Fruit fly (Drosophila melanogaster): Measurements from ENCODE around the gene CG13308.
A peak's percentile ranks its signal among the peaks of the same experiment; 100 is the strongest.

CG13308 gene

DNA sequence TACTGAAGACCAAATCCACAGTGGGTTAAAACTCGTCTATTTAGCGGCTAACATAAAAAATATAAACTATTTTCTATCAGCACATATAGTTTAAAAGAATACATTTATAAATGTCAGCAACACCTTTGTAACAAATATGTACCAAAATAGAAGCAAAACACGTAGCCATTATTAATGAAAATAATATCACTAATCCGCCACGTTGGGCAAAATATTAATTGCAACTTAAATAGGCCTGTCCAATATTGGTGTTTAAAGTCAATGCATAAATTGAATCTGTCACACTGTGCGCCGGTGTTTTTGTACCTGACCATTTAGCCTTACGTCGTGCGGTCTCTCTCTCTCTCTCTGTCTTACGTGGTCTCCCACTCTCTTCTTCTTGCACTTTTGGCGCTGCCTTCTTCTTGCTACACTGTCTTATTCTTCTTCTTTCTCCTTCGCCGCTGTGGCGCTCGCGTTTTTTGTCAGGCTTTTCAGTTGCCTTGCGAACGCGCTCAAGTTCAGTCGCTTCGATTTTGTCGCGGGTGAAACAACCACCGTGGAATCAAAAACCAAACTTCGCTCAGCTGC is 42.3 kb upstream of the CG13308 start (continued):
- peak; percentile 94 for TF ChIP-seq spab (GFP tag; optimal IDR thresholded peaks at IDR 0.05)
- peak; percentile 99 for TF ChIP-seq Hr39 (GFP tag; optimal IDR thresholded peaks at IDR 0.05)
- peak; percentile 96 for TF ChIP-seq CG6854 (GFP tag; optimal IDR thresholded peaks at IDR 0.05)
- peak; percentile 97 for TF ChIP-seq net (GFP tag; optimal IDR thresholded peaks at IDR 0.05)
- peak; percentile 96 for TF ChIP-seq achi (GFP tag; optimal IDR thresholded peaks at IDR 0.05)
- TF ChIP-seq CG7368 (GFP tag; optimal IDR thresholded peaks at IDR 0.05), result peak; percentile 97
- peak; percentile 72 for TF ChIP-seq fkh (GFP tag; optimal IDR thresholded peaks at IDR 0.05)
- TF ChIP-seq eg (GFP tag; IDR thresholded peaks at IDR 0.05), result peak; percentile 96
- TF ChIP-seq Gug (GFP tag; IDR thresholded peaks at IDR 0.05), result peak; percentile 97
- TF ChIP-seq lz (GFP tag; optimal IDR thresholded peaks at IDR 0.05), result peak; percentile 99
- TF ChIP-seq CG9139 (GFP tag; optimal IDR thresholded peaks at IDR 0.05), result peak; percentile 80
- TF ChIP-seq CG11294 (GFP tag; IDR thresholded peaks at IDR 0.05), result peak; percentile 95
- peak; percentile 98 for TF ChIP-seq CG6808 (GFP tag; optimal IDR thresholded peaks at IDR 0.05)
- TF ChIP-seq Blimp-1 (GFP tag; optimal IDR thresholded peaks at IDR 0.05), result peak; percentile 94
- TF ChIP-seq CG15336 (GFP tag; IDR thresholded peaks at IDR 0.05), result peak; percentile 94
- TF ChIP-seq Lpt (GFP tag; optimal IDR thresholded peaks at IDR 0.05), result peak; percentile 87
- peak; percentile 99 for TF ChIP-seq Met (GFP tag; optimal IDR thresholded peaks at IDR 0.05)
- TF ChIP-seq CG4318 (GFP tag; optimal IDR thresholded peaks at IDR 0.05), result peak; percentile 95
- TF ChIP-seq CG3032 (tag; optimal IDR thresholded peaks at IDR 0.05), result peak; percentile 99
- TF ChIP-seq acj6 (GFP tag; optimal IDR thresholded peaks at IDR 0.05), result peak; percentile 99
- TF ChIP-seq svp (GFP tag), result peak; percentile 99
- peak; percentile 99 for TF ChIP-seq Smox (GFP tag; optimal IDR thresholded peaks at IDR 0.05)
- peak; percentile 88 for TF ChIP-seq CG16779 (tag; optimal IDR thresholded peaks at IDR 0.05)
- TF ChIP-seq CG10669 (GFP tag; optimal IDR thresholded peaks at IDR 0.05), result peak; percentile 93
- peak; percentile 94 to 98 for TF ChIP-seq ss (GFP tag; optimal IDR thresholded peaks at IDR 0.05)
- TF ChIP-seq CG3919 (GFP tag; optimal IDR thresholded peaks at IDR 0.05), result peak; percentile 94
- peak; percentile 99 for TF ChIP-seq CG31627 (GFP tag; optimal IDR thresholded peaks at IDR 0.05)
- peak; percentile 94 for TF ChIP-seq CG6163 (GFP tag; IDR thresholded peaks at IDR 0.05)
- peak; percentile 95 for TF ChIP-seq CG8119 (GFP tag; IDR thresholded peaks at IDR 0.05)
- TF ChIP-seq CG6792 (GFP tag; optimal IDR thresholded peaks at IDR 0.05), result peak; percentile 98
- peak; percentile 39 for TF ChIP-seq Hr38 (GFP tag; optimal IDR thresholded peaks at IDR 0.05)
- peak; percentile 97 to 99 for TF ChIP-seq salr (GFP tag; optimal IDR thresholded peaks at IDR 0.05)
- peak; percentile 98 for TF ChIP-seq CG11902 (GFP tag; optimal IDR thresholded peaks at IDR 0.05)
- peak; percentile 99 for TF ChIP-seq OdsH (GFP tag; optimal IDR thresholded peaks at IDR 0.05)
- peak; percentile 99 for TF ChIP-seq Sox15 (GFP tag; optimal IDR thresholded peaks at IDR 0.05)
- peak; percentile 98 for TF ChIP-seq Sox102F (GFP tag; optimal IDR thresholded peaks at IDR 0.05)
- TF ChIP-seq Eip93F (GFP tag; optimal IDR thresholded peaks at IDR 0.05), result peak; percentile 90

DNA sequence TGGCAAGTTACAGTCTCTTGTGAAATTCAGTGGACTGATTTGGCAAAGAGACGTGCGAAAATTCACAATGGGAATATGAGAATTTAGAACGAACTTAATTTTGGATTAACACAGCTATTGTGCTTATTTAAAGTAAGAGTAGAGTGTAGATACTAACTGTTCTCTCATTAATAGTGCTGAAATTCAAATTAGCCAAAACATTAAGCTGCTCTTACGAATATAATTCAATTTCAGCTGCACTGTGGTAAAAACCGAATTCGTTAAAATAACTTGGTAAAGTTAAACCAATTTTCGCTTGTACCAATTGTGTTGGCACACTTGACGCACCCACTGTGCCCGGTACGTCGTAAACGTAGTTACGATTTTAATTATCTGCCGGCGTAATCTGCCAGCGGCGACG is 40.5 kb upstream of the CG13308 start:
- TF ChIP-seq Ets21C (GFP tag; optimal IDR thresholded peaks at IDR 0.05) (peak; percentile 57), Hr39 (GFP tag; optimal IDR thresholded peaks at IDR 0.05) (peak; percentile 69), Eip93F (GFP tag; optimal IDR thresholded peaks at IDR 0.05) (no peak), CG6163 (GFP tag; IDR thresholded peaks at IDR 0.05) (peak; percentile 65), svp (GFP tag) (peak; percentile 80), Smox (GFP tag; optimal IDR thresholded peaks at IDR 0.05) (peak; percentile 49), CG11762 (GFP tag; optimal IDR thresholded peaks at IDR 0.05; ENCODE audit: insufficient read depth) (peak; percentile 67), Met (GFP tag; optimal IDR thresholded peaks at IDR 0.05) (peak; percentile 69), CG6792 (GFP tag; optimal IDR thresholded peaks at IDR 0.05) (peak; percentile 68), CG32006 (GFP tag; optimal IDR thresholded peaks at IDR 0.05) (peak; percentile 84), fd85E (GFP tag; optimal IDR thresholded peaks at IDR 0.05) (no peak), CG16779 (tag; optimal IDR thresholded peaks at IDR 0.05) (peak; percentile 35), cyc (GFP tag; optimal IDR thresholded peaks at IDR 0.05) (peak; percentile 56), CG8119 (GFP tag; IDR thresholded peaks at IDR 0.05) (peak; percentile 74), achi (GFP tag; optimal IDR thresholded peaks at IDR 0.05) (peak; percentile 57), CG15336 (GFP tag; IDR thresholded peaks at IDR 0.05) (peak; percentile 62), CG3032 (tag; optimal IDR thresholded peaks at IDR 0.05) (peak; percentile 69), CG11902 (GFP tag; optimal IDR thresholded peaks at IDR 0.05) (peak; percentile 63), CG3919 (GFP tag; optimal IDR thresholded peaks at IDR 0.05) (peak; percentile 74), CG1621 (tag; optimal IDR thresholded peaks at IDR 0.05) (peak; percentile 55), CG8319 (GFP tag; optimal IDR thresholded peaks at IDR 0.05) (peak; percentile 48), CG10631 (GFP tag; optimal IDR thresholded peaks at IDR 0.05) (peak; percentile 66), CG6808 (GFP tag; optimal IDR thresholded peaks at IDR 0.05) (peak; percentile 72), vri (GFP tag; optimal IDR thresholded peaks at IDR 0.05) (peak; percentile 45), Sox14 (GFP tag; optimal IDR thresholded peaks at IDR 0.05) (peak; percentile 75), Sox15 (GFP tag; optimal IDR thresholded peaks at IDR 0.05) (peak; percentile 73), esn (GFP tag; optimal IDR thresholded peaks at IDR 0.05) (peak; percentile 70), topi (GFP tag; optimal IDR thresholded peaks at IDR 0.05) (peak; percentile 69)
